Worm (Caenorhabditis elegans) whole organism, L2 larva: Measurements from ENCODE around the gene Y54B9A.1.
A peak's percentile ranks its signal among the peaks of the same experiment; 100 is the strongest.
"Not testable (repeated sequence)": the region's sequence is repeated elsewhere in the genome, so short reads cannot be mapped to it uniquely, and the experiment has no call there.

ENCODE experiments used
- C34F6.9 ChIP-seq: fragments of 150-350 bp; optimal IDR thresholded peaks from 2 replicates; lab custom pipeline; 2014; ENCODE audit warnings: missing biosample characterization, missing genetic modification characterization
- R02D3.7 ChIP-seq: fragments of 150-350 bp; optimal IDR thresholded peaks from 2 replicates; lab custom pipeline; 2014; ENCODE audit warnings: missing biosample characterization, missing genetic modification characterization
- alr-1 ChIP-seq: fragments of 150-350 bp; optimal IDR thresholded peaks from 2 replicates; lab custom pipeline; 2014; ENCODE audit warnings: missing biosample characterization, missing genetic modification characterization
- aly-2 ChIP-seq: fragments of 150-350 bp; optimal IDR thresholded peaks from 2 replicates; lab custom pipeline; 2014; ENCODE audit warnings: missing biosample characterization, missing genetic modification characterization
- ama-1 ChIP-seq: fragments of 150-350 bp; optimal IDR thresholded peaks from 2 replicates; lab custom pipeline; 2018; ENCODE audit warnings: inconsistent platforms
- ceh-16 ChIP-seq: fragments of 150-350 bp; optimal IDR thresholded peaks from 2 replicates; lab custom pipeline; 2014; ENCODE audit warnings: missing biosample characterization, missing genetic modification characterization
- ceh-82 ChIP-seq: fragments of 150-350 bp; optimal IDR thresholded peaks from 2 replicates; lab custom pipeline; 2014; ENCODE audit warnings: missing biosample characterization, missing genetic modification characterization
- crh-2 ChIP-seq: sonication (generic microtip); optimal IDR thresholded peaks from 2 replicates; lab custom pipeline; 2017; ENCODE audit warnings: missing biosample characterization, missing genetic modification characterization
- elt-1 ChIP-seq: fragments of 150-350 bp; optimal IDR thresholded peaks from 2 replicates; lab custom pipeline; 2014; ENCODE audit warnings: missing biosample characterization, missing genetic modification characterization
- fos-1 ChIP-seq: fragments of 150-350 bp; optimal IDR thresholded peaks from 2 replicates; lab custom pipeline; 2014; ENCODE audit warnings: missing biosample characterization, missing genetic modification characterization
- gmeb-1 ChIP-seq: fragments of 150-350 bp; optimal IDR thresholded peaks from 2 replicates; lab custom pipeline; 2014; ENCODE audit warnings: missing biosample characterization, missing genetic modification characterization
- lin-13 ChIP-seq: fragments of 150-350 bp; optimal IDR thresholded peaks from 2 replicates; lab custom pipeline; 2014; ENCODE audit warnings: missing biosample characterization, missing genetic modification reagents, missing genetic modification characterization
- mab-5 ChIP-seq: fragments of 150-350 bp; optimal IDR thresholded peaks from 2 replicates; lab custom pipeline; 2014; ENCODE audit warnings: missing biosample characterization, missing genetic modification characterization
- nhr-10 ChIP-seq: sonication (generic microtip); optimal IDR thresholded peaks from 2 replicates; lab custom pipeline; 2017; ENCODE audit warnings: missing biosample characterization, missing genetic modification characterization
- nhr-11 ChIP-seq: fragments of 150-350 bp; optimal IDR thresholded peaks from 2 replicates; lab custom pipeline; 2014; ENCODE audit warnings: missing biosample characterization, missing genetic modification characterization
- nhr-12 ChIP-seq: fragments of 150-350 bp; optimal IDR thresholded peaks from 2 replicates; lab custom pipeline; 2014; ENCODE audit warnings: missing biosample characterization, missing genetic modification characterization
- nhr-21 ChIP-seq: fragments of 150-350 bp; optimal IDR thresholded peaks from 2 replicates; lab custom pipeline; 2014; ENCODE audit warnings: missing biosample characterization, missing genetic modification characterization
- nhr-23 ChIP-seq: fragments of 150-350 bp; optimal IDR thresholded peaks from 2 replicates; lab custom pipeline; 2014; ENCODE audit warnings: missing biosample characterization, missing genetic modification reagents, missing genetic modification characterization
- nhr-25 ChIP-seq: fragments of 150-350 bp; sonication (generic microtip); optimal IDR thresholded peaks from 3 replicates; lab custom pipeline; 2014; ENCODE audit warnings: missing biosample characterization, missing genetic modification characterization
- nhr-6 ChIP-seq: fragments of 150-350 bp; optimal IDR thresholded peaks from 2 replicates; lab custom pipeline; 2014; ENCODE audit warnings: missing biosample characterization, missing genetic modification characterization
- nhr-77 ChIP-seq: fragments of 150-350 bp; optimal IDR thresholded peaks from 2 replicates; lab custom pipeline; 2014; ENCODE audit warnings: missing biosample characterization, missing genetic modification characterization
- peb-1 ChIP-seq: fragments of 150-350 bp; optimal IDR thresholded peaks from 2 replicates; lab custom pipeline; 2014; ENCODE audit warnings: missing biosample characterization, missing genetic modification characterization
- sem-4 ChIP-seq: fragments of 150-350 bp; optimal IDR thresholded peaks from 2 replicates; lab custom pipeline; 2014; ENCODE audit warnings: missing biosample characterization, missing genetic modification reagents, missing genetic modification characterization
- skn-1 ChIP-seq: sonication (generic microtip); optimal IDR thresholded peaks from 2 replicates; lab custom pipeline; 2017; ENCODE audit warnings: missing biosample characterization, missing genetic modification characterization
- sma-3 ChIP-seq: sonication (generic microtip); optimal IDR thresholded peaks from 2 replicates; lab custom pipeline; 2016; ENCODE audit warnings: missing genetic modification reagents, missing genetic modification characterization, missing compliant biosample characterization
- sma-9 ChIP-seq, 2 experiments: fragments of 150-350 bp in 1 of 2; sonication (generic microtip) in 1 of 2; optimal IDR thresholded peaks; 2 replicates each; lab custom pipeline; 2014 to 2016; ENCODE audit warnings: missing genetic modification characterization in 2 of 2, mild to moderate bottlenecking in 1 of 2, missing biosample characterization in 1 of 2, missing compliant biosample characterization in 1 of 2, missing genetic modification reagents in 1 of 2, moderate library complexity in 1 of 2
- snpc-4 ChIP-seq: fragments of 150-350 bp; optimal IDR thresholded peaks from 2 replicates; lab custom pipeline; 2014; ENCODE audit warnings: missing biosample characterization, missing genetic modification characterization
- unc-62 ChIP-seq: fragments of 150-350 bp; optimal IDR thresholded peaks from 2 replicates; lab custom pipeline; 2014; ENCODE audit warnings: missing biosample characterization, missing genetic modification reagents, missing genetic modification characterization
- ztf-1 ChIP-seq: fragments of 200-800 bp; sonication (Bioruptor generic); conservative IDR thresholded peaks from 2 replicates; pipeline ENCODE4 v1.3.6; 2022; ENCODE audit warnings: missing genetic modification characterization, missing compliant biosample characterization
- ztf-11 ChIP-seq: sonication (generic microtip); optimal IDR thresholded peaks from 2 replicates; lab custom pipeline; 2017; ENCODE audit warnings: missing biosample characterization, missing genetic modification characterization
- ztf-4 ChIP-seq: fragments of 150-350 bp; optimal IDR thresholded peaks from 2 replicates; lab custom pipeline; 2014; ENCODE audit warnings: missing biosample characterization, missing genetic modification characterization

Y54B9A.1 gene

ce11 chrV:9439315-9440002, at the start of gene Y54B9A.1:
TSS of gene Y54B9A.1 (minus strand) at chrV:9439549.
- not testable (repeated sequence) for TF ChIP-seq fos-1 (tag; lab: Kevin White, UChicago); lin-13; C34F6.9

- no peak for TF ChIP-seq C34F6.9
- TF ChIP-seq nhr-77 (tag; lab: Kevin White, UChicago) = no peak
- TF ChIP-seq gmeb-1 = no peak
- TF ChIP-seq mab-5 = no peak
- no peak for TF ChIP-seq nhr-25 (tag; lab: Kevin White, UChicago)
- TF ChIP-seq sma-9 (GFP tag; optimal IDR thresholded peaks at IDR 0.05; lab: Kevin White, UChicago) = no peak
- TF ChIP-seq sma-9 (tag; optimal IDR thresholded peaks at IDR 0.05; lab: Kevin White, UChicago) = no peak
- TF ChIP-seq crh-2 (tag; lab: Kevin White, UChicago) = no peak
- TF ChIP-seq peb-1 (tag; lab: Kevin White, UChicago) = no peak
- TF ChIP-seq nhr-10 (tag; lab: Kevin White, UChicago) = no peak
- TF ChIP-seq alr-1 (tag; lab: Kevin White, UChicago) = no peak
Observed at ce11 chrV:9485508-9485907, 46.2 kb upstream of the Y54B9A.1 start.

- TF ChIP-seq mab-5 (no peak), C34F6.9 (no peak), crh-2 (tag; lab: Kevin White, UChicago) (no peak), ceh-82 (tag; lab: Kevin White, UChicago) (no peak), sem-4 (no peak), ceh-16 (tag; lab: Kevin White, UChicago) (no peak), unc-62 (GFP tag; lab: Kevin White, UChicago) (no peak), skn-1 (tag; lab: Kevin White, UChicago) (no peak), nhr-77 (tag; lab: Kevin White, UChicago) (no peak), sma-3 (GFP tag; lab: Kevin White, UChicago) (no peak), aly-2 (tag; lab: Kevin White, UChicago) (no peak), nhr-12 (tag; lab: Kevin White, UChicago) (no peak), ama-1 (lab: Kevin White, UChicago) (no peak), nhr-21 (tag; lab: Kevin White, UChicago) (no peak), nhr-11 (tag; lab: Kevin White, UChicago) (no peak), lin-13 (no peak), nhr-23 (no peak), alr-1 (tag; lab: Kevin White, UChicago) (no peak), ztf-1 (GFP tag; lab: Robert Waterston, UW) (no peak), ztf-11 (tag; lab: Kevin White, UChicago) (no peak)
Observed at ce11 chrV:9483738-9484256, 44.4 kb upstream of the Y54B9A.1 start, which contains the start of gene K06A4.2. TSS of gene K06A4.2 (plus strand) at chrV:9484206.

DNA sequence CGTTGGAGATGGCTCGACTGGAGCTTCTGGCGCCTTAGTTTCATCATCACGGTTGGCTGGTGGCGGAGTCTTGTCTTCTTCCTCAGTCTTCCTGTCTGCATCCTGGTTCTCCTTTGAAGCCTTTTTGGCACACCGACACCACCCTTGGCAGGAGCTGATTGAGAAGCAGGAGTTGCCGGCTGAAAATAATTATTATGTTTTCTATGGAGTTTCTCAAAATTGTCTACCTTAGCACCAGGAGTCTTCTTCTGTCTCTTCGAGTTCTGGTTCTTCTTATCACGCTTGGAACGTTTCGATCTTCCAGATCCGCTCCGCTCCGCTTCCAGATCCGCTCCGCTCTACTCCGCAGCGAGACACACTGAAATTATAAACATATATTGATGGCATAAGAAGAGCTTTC, 41.2 kb upstream of the Y54B9A.1 start, which contains the start of gene K06A4.6:
Gene K06A4.6 (minus strand): TSS at position 101 of the 400 bp plus-strand sequence.
- no peak for TF ChIP-seq alr-1 (tag; lab: Kevin White, UChicago)

- TF ChIP-seq ama-1 (lab: Kevin White, UChicago) = no peak
- TF ChIP-seq ztf-4 (tag; lab: Kevin White, UChicago) = no peak
- no peak for TF ChIP-seq snpc-4 (tag; lab: Kevin White, UChicago)
- no peak for TF ChIP-seq gmeb-1
Observed at ce11 chrV:9477863-9478262, 38.5 kb upstream of the Y54B9A.1 start, which contains the start of gene nas-3. TSS of gene nas-3 (plus strand) at chrV:9478163.

DNA sequence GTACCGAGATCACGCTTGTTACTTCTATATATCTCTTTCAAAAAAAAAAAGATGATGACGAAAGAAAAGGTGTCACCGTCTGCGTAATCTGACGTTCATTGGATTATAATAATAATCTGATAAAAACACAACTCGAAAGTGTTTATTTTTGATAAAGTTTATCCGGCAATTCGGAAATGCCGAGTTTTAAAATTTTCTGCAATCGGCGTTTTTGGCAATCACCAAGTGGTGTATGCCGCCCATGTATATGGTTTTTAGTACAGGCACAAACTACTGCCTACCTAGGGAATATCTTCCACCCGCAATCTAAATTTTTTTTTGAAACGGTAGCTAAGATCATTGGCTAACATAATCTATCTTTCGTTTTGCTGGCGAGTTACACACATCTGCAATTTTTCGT, 34.6 kb upstream of the Y54B9A.1 start:
- peak; percentile 30 for TF ChIP-seq sma-9 (GFP tag; optimal IDR thresholded peaks at IDR 0.05; lab: Kevin White, UChicago)
- TF ChIP-seq sma-9 (tag; optimal IDR thresholded peaks at IDR 0.05; lab: Kevin White, UChicago) = no peak
- TF ChIP-seq nhr-21 (tag; lab: Kevin White, UChicago) = peak; percentile 26
- no peak for TF ChIP-seq lin-13
- TF ChIP-seq R02D3.7 = no peak

ce11 chrV:9471675-9472074, 32.3 kb upstream of the Y54B9A.1 start, which contains the start of gene flp-6:
TSS of gene flp-6 (plus strand) at chrV:9471975.
- no peak for TF ChIP-seq elt-1 (tag; lab: Kevin White, UChicago)
- no peak for TF ChIP-seq ztf-4 (tag; lab: Kevin White, UChicago)
- TF ChIP-seq ztf-1 (GFP tag; lab: Robert Waterston, UW) = no peak
- TF ChIP-seq sma-3 (GFP tag; lab: Kevin White, UChicago) = no peak
- no peak for TF ChIP-seq nhr-6 (tag; lab: Kevin White, UChicago)
- TF ChIP-seq, all 48 proteins: peak for 0
